Fruit fly (Drosophila melanogaster) whole organism, embryonic: ENCODE data around the gene Tango2.

Source experiments
- ATbp ChIP-seq: fragments of 200-800 bp; sonication (Bioruptor generic); optimal IDR thresholded peaks from 2 replicates; lab custom pipeline; 2017; ENCODE audit warnings: missing biosample characterization, mild to moderate bottlenecking, missing genetic modification characterization, missing genetic modification reagents
- CG10147 ChIP-seq: fragments of 200-800 bp; sonication (Bioruptor generic); optimal IDR thresholded peaks from 2 replicates; lab custom pipeline; 2019; ENCODE audit warnings: missing biosample characterization, mild to moderate bottlenecking, missing genetic modification characterization, moderate library complexity
- CG10321 ChIP-seq: fragments of 200-800 bp; sonication (Bioruptor generic); IDR thresholded peaks from 2 replicates; pipeline ENCODE4 v1.3.6; 2022; ENCODE audit warnings: missing biosample characterization, missing genetic modification characterization
- CG11398 ChIP-seq: fragments of 200-800 bp; sonication (Bioruptor generic); optimal IDR thresholded peaks from 2 replicates; lab custom pipeline; 2016; ENCODE audit warnings: missing biosample characterization, missing genetic modification characterization
- CG12299 ChIP-seq: fragments of 200-800 bp; sonication (Bioruptor generic); optimal IDR thresholded peaks from 2 replicates; lab custom pipeline; 2018; ENCODE audit warnings: missing biosample characterization, mild to moderate bottlenecking, missing genetic modification characterization
- CG12391 ChIP-seq: fragments of 200-800 bp; sonication (Bioruptor generic); optimal IDR thresholded peaks from 3 replicates; lab custom pipeline; 2018; ENCODE audit warnings: missing biosample characterization, mild to moderate bottlenecking, missing genetic modification characterization, moderate library complexity
- CG12942 ChIP-seq: fragments of 200-800 bp; sonication (Bioruptor generic); optimal IDR thresholded peaks from 3 replicates; lab custom pipeline; 2016; ENCODE audit warnings: missing biosample characterization, missing genetic modification characterization
- CG13296 ChIP-seq: fragments of 200-800 bp; sonication (Bioruptor generic); optimal IDR thresholded peaks from 3 replicates; lab custom pipeline; 2018; ENCODE audit warnings: missing biosample characterization, mild to moderate bottlenecking, missing genetic modification characterization
- CG13624 ChIP-seq: fragments of 200-800 bp; sonication (Bioruptor generic); optimal IDR thresholded peaks from 2 replicates; lab custom pipeline; 2016; ENCODE audit warnings: missing biosample characterization, missing genetic modification characterization
- CG14050 ChIP-seq: fragments of 200-800 bp; sonication (Bioruptor generic); IDR thresholded peaks from 3 replicates; pipeline ENCODE4 v1.3.6; 2022; ENCODE audit warnings: missing biosample characterization, missing genetic modification characterization
- CG14441 ChIP-seq: fragments of 200-800 bp; sonication (Bioruptor generic); IDR thresholded peaks from 2 replicates; pipeline ENCODE4 v1.3.6; 2022; ENCODE audit warnings: missing biosample characterization, missing genetic modification characterization
- CG14667 ChIP-seq: fragments of 200-800 bp; sonication (Bioruptor generic); IDR thresholded peaks from 2 replicates; pipeline ENCODE4 v1.3.6; 2022; ENCODE audit warnings: missing biosample characterization, missing genetic modification characterization
- CG1647 ChIP-seq: fragments of 200-800 bp; sonication (Bioruptor generic); optimal IDR thresholded peaks from 3 replicates; lab custom pipeline; 2016; ENCODE audit warnings: missing biosample characterization, missing genetic modification characterization
- CG18764 ChIP-seq: fragments of 200-800 bp; sonication (Bioruptor generic); optimal IDR thresholded peaks from 3 replicates; lab custom pipeline; 2016; ENCODE audit warnings: missing biosample characterization, missing genetic modification characterization
- CG2116 ChIP-seq: fragments of 200-800 bp; sonication (Bioruptor generic); optimal IDR thresholded peaks from 3 replicates; lab custom pipeline; 2018; ENCODE audit warnings: missing biosample characterization, mild to moderate bottlenecking, missing genetic modification characterization
- CG30431 ChIP-seq: fragments of 200-800 bp; sonication (Bioruptor generic); optimal IDR thresholded peaks from 2 replicates; lab custom pipeline; 2017; ENCODE audit warnings: missing biosample characterization, missing genetic modification characterization
- CG3838 ChIP-seq: fragments of 200-800 bp; sonication (Bioruptor generic); optimal IDR thresholded peaks from 3 replicates; lab custom pipeline; 2016; ENCODE audit warnings: missing biosample characterization, missing genetic modification characterization
- CG3995 ChIP-seq: fragments of 200-800 bp; sonication (Bioruptor generic); optimal IDR thresholded peaks from 3 replicates; lab custom pipeline; 2016; ENCODE audit warnings: missing biosample characterization, missing genetic modification characterization
- CG4617 ChIP-seq: fragments of 200-800 bp; sonication (Bioruptor generic); optimal IDR thresholded peaks from 3 replicates; lab custom pipeline; 2016; ENCODE audit warnings: missing biosample characterization, missing genetic modification characterization, borderline replicate concordance
- CG6254 ChIP-seq: fragments of 200-800 bp; sonication (Bioruptor generic); optimal IDR thresholded peaks from 3 replicates; lab custom pipeline; 2017; ENCODE audit warnings: mild to moderate bottlenecking, missing biosample characterization, missing genetic modification reagents, missing genetic modification characterization
- CG6654 ChIP-seq: fragments of 200-800 bp; sonication (Bioruptor generic); optimal IDR thresholded peaks from 2 replicates; lab custom pipeline; 2017; ENCODE audit warnings: missing biosample characterization, mild to moderate bottlenecking, missing genetic modification characterization
- CG6791 ChIP-seq: fragments of 200-800 bp; sonication (Bioruptor generic); IDR thresholded peaks from 3 replicates; pipeline ENCODE4 v1.3.6; 2022; ENCODE audit warnings: missing biosample characterization, missing genetic modification characterization; ENCODE audit not compliant: partially characterized antibody
- CG7556 ChIP-seq: fragments of 200-800 bp; sonication (Bioruptor generic); optimal IDR thresholded peaks from 2 replicates; lab custom pipeline; 2017; ENCODE audit warnings: missing biosample characterization, mild to moderate bottlenecking, missing genetic modification characterization
- CG8765 ChIP-seq: fragments of 200-800 bp; sonication (Bioruptor generic); IDR thresholded peaks from 2 replicates; pipeline ENCODE4 v1.3.6; 2022; ENCODE audit warnings: missing biosample characterization, missing genetic modification characterization
- CTCF ChIP-seq: fragments of 200-800 bp; sonication (Bioruptor generic); optimal IDR thresholded peaks from 2 replicates; lab custom pipeline; 2017; ENCODE audit warnings: missing biosample characterization, mild to moderate bottlenecking, missing genetic modification characterization, moderate library complexity
- Chrac-16 ChIP-seq: fragments of 200-800 bp; sonication (Bioruptor generic); optimal IDR thresholded peaks from 3 replicates; lab custom pipeline; 2016; ENCODE audit warnings: missing biosample characterization, missing genetic modification characterization
- Deaf1 ChIP-seq: fragments of 200-800 bp; optimal IDR thresholded peaks from 3 replicates; lab custom pipeline; 2019; ENCODE audit warnings: missing biosample characterization, mild to moderate bottlenecking, missing genetic modification characterization, moderate library complexity
- Dfd ChIP-seq, 2 experiments: fragments of >200 bp; optimal IDR thresholded peaks; 2 replicates each; lab custom pipeline; 2017; ENCODE audit warnings: missing biosample characterization in 2 of 2, missing genetic modification characterization in 2 of 2
- Fer3 ChIP-seq: fragments of 200-800 bp; sonication (Bioruptor generic); optimal IDR thresholded peaks from 2 replicates; lab custom pipeline; 2018; ENCODE audit warnings: missing biosample characterization, mild to moderate bottlenecking, missing genetic modification characterization, moderate library complexity
- HLHmδ ChIP-seq: fragments of 200-800 bp; sonication (Bioruptor generic); optimal IDR thresholded peaks from 2 replicates; lab custom pipeline; 2018; ENCODE audit warnings: missing biosample characterization, mild to moderate bottlenecking, missing genetic modification characterization, moderate library complexity
- Hr3 ChIP-seq: fragments of 200-800 bp; sonication (Bioruptor generic); optimal IDR thresholded peaks from 3 replicates; lab custom pipeline; 2016; ENCODE audit warnings: missing biosample characterization, missing genetic modification characterization
- MESR4 ChIP-seq: fragments of 200-800 bp; sonication (Bioruptor generic); optimal IDR thresholded peaks from 2 replicates; lab custom pipeline; 2018; ENCODE audit warnings: missing biosample characterization, mild to moderate bottlenecking, missing genetic modification characterization, moderate library complexity
- Mrtf ChIP-seq: fragments of 200-800 bp; sonication (Bioruptor generic); IDR thresholded peaks from 3 replicates; pipeline ENCODE4 v1.3.6; 2022; ENCODE audit warnings: missing biosample characterization, missing genetic modification characterization
- Six4 ChIP-seq: fragments of 200-800 bp; sonication (Bioruptor generic); optimal IDR thresholded peaks from 2 replicates; lab custom pipeline; 2016; ENCODE audit warnings: missing biosample characterization, missing genetic modification characterization
- Sox102F ChIP-seq: fragments of 200-800 bp; sonication (Bioruptor generic); optimal IDR thresholded peaks from 2 replicates; lab custom pipeline; 2018; ENCODE audit warnings: missing biosample characterization, mild to moderate bottlenecking, missing genetic modification characterization, moderate library complexity
- bbx ChIP-seq: fragments of 200-800 bp; sonication (Bioruptor generic); IDR thresholded peaks from 2 replicates; pipeline ENCODE4 v1.3.6; 2022; ENCODE audit warnings: missing biosample characterization, missing genetic modification characterization; ENCODE audit not compliant: partially characterized antibody
- bigmax ChIP-seq: fragments of 200-800 bp; sonication (Bioruptor generic); optimal IDR thresholded peaks from 2 replicates; lab custom pipeline; 2018; ENCODE audit warnings: missing biosample characterization, mild to moderate bottlenecking, missing genetic modification characterization
- btn ChIP-seq: fragments of 200-800 bp; sonication (Bioruptor generic); optimal IDR thresholded peaks from 2 replicates; lab custom pipeline; 2016; ENCODE audit warnings: missing biosample characterization, missing genetic modification characterization
- cas ChIP-seq: fragments of 200-800 bp; sonication (Bioruptor generic); IDR thresholded peaks from 2 replicates; pipeline ENCODE4 v1.3.6; 2022; ENCODE audit warnings: missing biosample characterization, missing genetic modification characterization
- fru ChIP-seq: fragments of >200 bp; optimal IDR thresholded peaks from 2 replicates; lab custom pipeline; 2017
- ftz-f1 ChIP-seq: fragments of 200-800 bp; sonication (Bioruptor generic); optimal IDR thresholded peaks from 2 replicates; lab custom pipeline; 2016; ENCODE audit warnings: missing biosample characterization, missing genetic modification characterization
- kah ChIP-seq: fragments of 200-800 bp; sonication (Bioruptor generic); optimal IDR thresholded peaks from 2 replicates; lab custom pipeline; 2018; ENCODE audit warnings: missing biosample characterization, mild to moderate bottlenecking, missing genetic modification characterization
- maf-S ChIP-seq: fragments of 200-800 bp; sonication (Bioruptor generic); optimal IDR thresholded peaks from 2 replicates; lab custom pipeline; 2016; ENCODE audit warnings: missing biosample characterization, missing genetic modification characterization
- mam ChIP-seq: fragments of 200-800 bp; sonication (Bioruptor generic); optimal IDR thresholded peaks from 3 replicates; lab custom pipeline; 2016; ENCODE audit warnings: missing biosample characterization, missing genetic modification characterization
- mirr ChIP-seq: fragments of 200-800 bp; sonication (Bioruptor generic); optimal IDR thresholded peaks from 3 replicates; lab custom pipeline; 2018; ENCODE audit warnings: missing biosample characterization, mild to moderate bottlenecking, missing genetic modification characterization
- nerfin-2 ChIP-seq: fragments of 200-800 bp; sonication (Bioruptor generic); IDR thresholded peaks from 2 replicates; pipeline ENCODE4 v1.3.6; 2022; ENCODE audit warnings: missing biosample characterization, missing genetic modification characterization; ENCODE audit not compliant: partially characterized antibody
- org-1 ChIP-seq: fragments of 200-800 bp; sonication (Bioruptor generic); optimal IDR thresholded peaks from 2 replicates; lab custom pipeline; 2017; ENCODE audit warnings: missing biosample characterization, missing genetic modification characterization
- psq ChIP-seq: fragments of 200-800 bp; sonication (Bioruptor generic); optimal IDR thresholded peaks from 2 replicates; lab custom pipeline; 2017; ENCODE audit warnings: missing biosample characterization, missing genetic modification characterization
- slou ChIP-seq: fragments of 200-800 bp; sonication (Bioruptor generic); optimal IDR thresholded peaks from 3 replicates; lab custom pipeline; 2016; ENCODE audit warnings: missing biosample characterization, missing genetic modification characterization
- tgo ChIP-seq: fragments of 200-800 bp; sonication (Bioruptor generic); IDR thresholded peaks from 3 replicates; pipeline ENCODE4 v1.3.6; 2022; ENCODE audit warnings: missing biosample characterization, missing genetic modification characterization
- trh ChIP-seq: fragments of 200-800 bp; sonication (Bioruptor generic); optimal IDR thresholded peaks from 2 replicates; lab custom pipeline; 2016; ENCODE audit warnings: missing biosample characterization, missing genetic modification characterization

Tango2 gene

DNA sequence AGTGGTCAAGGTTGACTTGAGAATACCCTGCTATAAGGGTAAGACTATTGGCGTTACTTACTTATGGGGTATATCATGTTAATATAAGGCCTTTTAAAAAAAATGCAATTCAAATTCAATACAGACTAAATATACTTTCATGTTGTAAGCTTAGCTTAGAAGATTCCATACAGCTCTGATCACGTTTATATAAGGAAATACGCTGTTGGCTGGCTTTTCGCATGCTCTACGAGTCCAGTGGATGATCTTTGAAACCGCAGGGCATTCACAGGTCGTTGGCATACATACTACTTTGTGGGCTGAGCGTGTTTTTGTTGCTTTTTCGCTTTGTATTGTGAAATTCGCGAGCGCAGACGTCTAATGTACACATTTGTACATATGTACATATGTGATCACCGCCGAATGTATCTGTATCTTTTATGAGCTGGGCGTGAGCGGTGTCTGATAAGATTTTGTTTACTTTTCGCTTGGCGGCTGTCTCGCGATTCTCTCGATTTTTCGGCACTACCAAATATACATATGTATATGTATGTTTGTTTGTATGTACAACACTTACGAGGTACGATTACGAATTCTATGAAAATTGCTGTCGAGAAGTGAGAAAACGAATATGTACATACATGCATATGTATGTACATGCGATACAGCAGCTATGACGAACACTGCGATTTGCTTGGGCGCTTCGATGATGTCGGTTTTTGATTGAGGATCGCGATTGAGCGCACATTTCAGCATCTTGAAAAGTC, 17.6 kb downstream of the Tango2 start (continued):
- peak; percentile 20 for TF ChIP-seq CG12942 (GFP tag; lab: Kevin White, UChicago)
- TF ChIP-seq nerfin-2 (GFP tag; lab: Robert Waterston, UW), result no peak
- TF ChIP-seq ftz-f1, result peak; percentile 55
- TF ChIP-seq mam, result peak; percentile 60
- TF ChIP-seq CG12391 (tag; lab: Kevin White, UChicago), result no peak
- TF ChIP-seq Six4 (GFP tag; lab: Kevin White, UChicago), result no peak
- no peak for TF ChIP-seq CG6254
- TF ChIP-seq HLHmδ (GFP tag; lab: Kevin White, UChicago), result no peak
- TF ChIP-seq Sox102F (GFP tag; lab: Kevin White, UChicago), result peak; percentile 21
- peak; percentile 24 for TF ChIP-seq CG11398 (GFP tag; lab: Kevin White, UChicago)
- TF ChIP-seq tgo (GFP tag; lab: Robert Waterston, UW), result no peak
- TF ChIP-seq CG6654 (GFP tag; lab: Kevin White, UChicago), result no peak
- peak; percentile 70 for TF ChIP-seq ATbp (GFP tag; lab: Kevin White, UChicago)
- peak; percentile 51 for TF ChIP-seq Fer3
- no peak for TF ChIP-seq CG30431 (GFP tag; lab: Kevin White, UChicago)
- peak; percentile 24 for TF ChIP-seq Chrac-16 (GFP tag; lab: Kevin White, UChicago)
- TF ChIP-seq CG10321 (GFP tag; lab: Robert Waterston, UW), result no peak
- TF ChIP-seq MESR4 (GFP tag; lab: Kevin White, UChicago), result no peak
- TF ChIP-seq kah (GFP tag; lab: Kevin White, UChicago), result no peak
- TF ChIP-seq Dfd (GFP tag; optimal IDR thresholded peaks at IDR 0.05; lab: Kevin White, UChicago), result no peak
- peak; percentile 80 for TF ChIP-seq CG13296 (GFP tag; lab: Kevin White, UChicago)
- no peak for TF ChIP-seq CTCF
- TF ChIP-seq slou (GFP tag; lab: Kevin White, UChicago), result peak; percentile 3
- TF ChIP-seq CG14441 (GFP tag; lab: Robert Waterston, UW), result no peak
- no peak for TF ChIP-seq btn (GFP tag; lab: Kevin White, UChicago)
- peak; percentile 53 for TF ChIP-seq CG12299 (tag; lab: Kevin White, UChicago)
- no peak for TF ChIP-seq Mrtf (GFP tag; lab: Robert Waterston, UW)
- peak; percentile 90 for TF ChIP-seq mirr (GFP tag; lab: Kevin White, UChicago)
- no peak for TF ChIP-seq fru (lab: Kevin White, UChicago)
- TF ChIP-seq CG6791 (GFP tag; lab: Robert Waterston, UW), result no peak
- no peak for TF ChIP-seq bigmax (GFP tag; lab: Kevin White, UChicago)
- no peak for TF ChIP-seq cas (GFP tag; lab: Robert Waterston, UW)
- no peak for TF ChIP-seq CG8765
- TF ChIP-seq org-1 (GFP tag; lab: Kevin White, UChicago), result peak; percentile 42
- TF ChIP-seq Hr3 (GFP tag; lab: Kevin White, UChicago), result peak; percentile 18
- TF ChIP-seq Deaf1, result no peak
- no peak for TF ChIP-seq CG2116 (GFP tag; lab: Kevin White, UChicago)
- TF ChIP-seq CG10147, result peak; percentile 61
- TF ChIP-seq maf-S (GFP tag; lab: Kevin White, UChicago), result peak; percentile 17
- TF ChIP-seq CG1647, result no peak
- no peak for TF ChIP-seq psq (GFP tag; lab: Kevin White, UChicago)
- TF ChIP-seq CG7556 (GFP tag; lab: Kevin White, UChicago), result peak; percentile 50
- no peak for TF ChIP-seq CG3838 (GFP tag; lab: Kevin White, UChicago)
- no peak for TF ChIP-seq CG14050
- TF ChIP-seq trh (GFP tag; lab: Kevin White, UChicago), result no peak
- TF ChIP-seq CG14667 (GFP tag; lab: Robert Waterston, UW), result no peak
- peak; percentile 24 for TF ChIP-seq CG18764 (GFP tag; lab: Kevin White, UChicago)
- TF ChIP-seq bbx (GFP tag; lab: Robert Waterston, UW), result no peak
- no peak for TF ChIP-seq CG4617 (GFP tag; lab: Kevin White, UChicago)
- TF ChIP-seq CG3995 (GFP tag; lab: Kevin White, UChicago), result no peak
- peak; percentile 51 for TF ChIP-seq CG13624
